Fruit fly (Drosophila melanogaster): ENCODE data around the gene Hsp23.

The Hsp23 gene

DNA sequence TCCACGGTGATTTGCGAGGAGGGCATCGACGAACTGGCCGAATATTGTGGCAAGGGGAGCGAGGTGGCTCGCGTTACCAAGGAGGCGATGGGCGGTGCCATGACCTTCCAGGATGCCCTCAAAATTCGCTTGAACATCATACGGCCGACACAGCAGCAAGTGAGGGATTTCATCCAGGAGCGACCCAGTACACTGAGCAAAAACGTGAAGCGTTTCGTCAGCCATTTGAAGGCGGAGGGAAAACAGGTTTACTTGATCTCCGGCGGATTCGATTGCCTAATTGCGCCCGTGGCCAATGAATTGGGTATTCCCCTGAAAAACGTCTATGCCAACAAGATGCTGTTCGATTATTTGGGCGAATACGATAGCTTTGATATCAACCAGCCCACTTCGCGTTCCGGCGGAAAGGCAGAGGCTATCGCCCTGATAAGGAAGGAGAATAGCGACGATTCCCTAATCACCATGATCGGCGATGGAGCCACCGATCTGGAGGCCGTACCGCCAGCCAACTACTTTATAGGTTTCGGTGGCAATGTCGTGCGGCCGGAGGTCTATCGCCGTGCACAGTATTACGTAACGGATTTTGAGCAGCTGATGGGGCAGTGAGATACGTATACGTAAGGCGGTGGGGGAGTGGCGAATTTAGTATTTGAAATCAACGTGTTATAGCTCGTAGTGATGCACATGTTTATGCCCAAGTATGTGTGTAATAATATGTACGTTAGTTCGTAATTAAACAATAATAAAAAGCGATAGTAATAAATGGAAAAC, 42.3 kb downstream of the Hsp23 start (continued):
- TF ChIP-seq Taf1 (GFP tag; IDR thresholded peaks at IDR 0.05) (no peak), ttk (GFP tag; IDR thresholded peaks at IDR 0.05) (no peak), CG15269 (tag; optimal IDR thresholded peaks at IDR 0.05) (no peak), z (GFP tag; IDR thresholded peaks at IDR 0.05) (0 out of 3 replicates have a peak, but pooled peaks have one; percentile 39), CG18262 (tag; optimal IDR thresholded peaks at IDR 0.05) (no peak), Max (GFP tag; optimal IDR thresholded peaks at IDR 0.05) (no peak), Gsc (GFP tag; IDR thresholded peaks at IDR 0.05) (no peak), CG15011 (GFP tag; optimal IDR thresholded peaks at IDR 0.05) (no peak), slbo (GFP tag; IDR thresholded peaks at IDR 0.05) (no peak), Bgb (GFP tag; IDR thresholded peaks at IDR 0.05; ENCODE audit: partially characterized antibody) (0 out of 2 replicates have a peak, but pooled peaks have one; percentile 20), CG13775 (GFP tag; optimal IDR thresholded peaks at IDR 0.05) (no peak), CG18764 (GFP tag; optimal IDR thresholded peaks at IDR 0.05) (no peak), psq (GFP tag; optimal IDR thresholded peaks at IDR 0.05) (no peak), mirr (GFP tag; optimal IDR thresholded peaks at IDR 0.05) (peak; percentile 37), sug (tag; optimal IDR thresholded peaks at IDR 0.05) (peak; percentile 79), ftz-f1 (GFP tag; optimal IDR thresholded peaks at IDR 0.05) (peak; percentile 38), prd (optimal IDR thresholded peaks at IDR 0.05) (no peak), prd (GFP tag; IDR thresholded peaks at IDR 0.05) (0 out of 3 replicates have a peak, but pooled peaks have one; percentile 19), CG4854 (GFP tag; optimal IDR thresholded peaks at IDR 0.05) (no peak), BEAF-32 (GFP tag; optimal IDR thresholded peaks at IDR 0.05) (peak; percentile 8)

DNA sequence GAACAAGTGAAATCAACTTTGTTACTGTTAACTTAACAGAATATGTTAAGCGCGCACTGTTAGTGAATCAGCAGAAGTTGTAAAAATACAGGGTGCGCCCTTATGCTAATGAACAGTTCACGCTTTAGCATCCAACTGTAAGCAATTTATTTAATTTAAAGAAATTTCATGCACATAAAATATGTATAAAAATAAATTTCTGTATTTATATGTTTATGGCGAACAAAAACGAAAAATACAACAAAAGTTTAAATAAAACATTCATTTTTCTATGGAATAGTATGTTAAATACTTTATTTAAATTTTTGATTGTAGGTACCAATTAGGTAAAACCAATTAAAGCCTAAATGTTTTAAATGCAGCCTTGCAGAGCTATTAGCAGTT, 42.8 kb downstream of the Hsp23 start:
- peak; percentile 6 for TF ChIP-seq nom (GFP tag; optimal IDR thresholded peaks at IDR 0.05)
- TF ChIP-seq CG30403 (GFP tag; optimal IDR thresholded peaks at IDR 0.05), result peak; percentile 28
- no peak for TF ChIP-seq gro (GFP tag; optimal IDR thresholded peaks at IDR 0.05)
- TF ChIP-seq gem (tag; optimal IDR thresholded peaks at IDR 0.05), result peak; percentile 65
- TF ChIP-seq cg (GFP tag; optimal IDR thresholded peaks at IDR 0.05), result no peak
- 0 out of 2 replicates have a peak, but pooled peaks have one; percentile 11 for TF ChIP-seq stc (GFP tag; IDR thresholded peaks at IDR 0.05)
- peak; percentile 54 for TF ChIP-seq CG31441 (GFP tag; IDR thresholded peaks at IDR 0.05)
- TF ChIP-seq CG18262 (tag; optimal IDR thresholded peaks at IDR 0.05), result peak; percentile 64
- peak; percentile 26 for TF ChIP-seq Hand (GFP tag; optimal IDR thresholded peaks at IDR 0.05)
- TF ChIP-seq CG10267 (tag; optimal IDR thresholded peaks at IDR 0.05), result peak; percentile 41
- TF ChIP-seq CG10366 (GFP tag; IDR thresholded peaks at IDR 0.05), result peak; percentile 80
- TF ChIP-seq CG12236 (GFP tag; optimal IDR thresholded peaks at IDR 0.05), result no peak
- 0 out of 2 replicates have a peak, but pooled peaks have one; percentile 19 for TF ChIP-seq CG9932 (GFP tag; IDR thresholded peaks at IDR 0.05)
- no peak for TF ChIP-seq CG3407 (GFP tag; optimal IDR thresholded peaks at IDR 0.05)
- no peak for TF ChIP-seq luna (GFP tag; optimal IDR thresholded peaks at IDR 0.05)
- TF ChIP-seq twi (tag; optimal IDR thresholded peaks at IDR 0.05), result no peak
- no peak for TF ChIP-seq ci (GFP tag; IDR thresholded peaks at IDR 0.05)
- no peak for TF ChIP-seq CG1832 (GFP tag; optimal IDR thresholded peaks at IDR 0.05)
- peak; percentile 27 for TF ChIP-seq CG3995 (GFP tag; optimal IDR thresholded peaks at IDR 0.05)
- TF ChIP-seq mirr (GFP tag; optimal IDR thresholded peaks at IDR 0.05), result no peak
- no peak for TF ChIP-seq CG4328 (GFP tag; optimal IDR thresholded peaks at IDR 0.05)
- no peak for TF ChIP-seq Adf1 (GFP tag; IDR thresholded peaks at IDR 0.05)
- peak; percentile 50 for TF ChIP-seq CG17829 (tag; optimal IDR thresholded peaks at IDR 0.05)
- TF ChIP-seq CG4424 (GFP tag; optimal IDR thresholded peaks at IDR 0.05), result peak; percentile 17
- no peak for TF ChIP-seq CG17802 (tag; optimal IDR thresholded peaks at IDR 0.05)
- TF ChIP-seq CG42726 (GFP tag; IDR thresholded peaks at IDR 0.05; ENCODE audit: partially characterized antibody), result no peak
- no peak for TF ChIP-seq CG15696 (tag; optimal IDR thresholded peaks at IDR 0.05)
- TF ChIP-seq schlank (tag; optimal IDR thresholded peaks at IDR 0.05), result no peak
- TF ChIP-seq Sry-δ (GFP tag; optimal IDR thresholded peaks at IDR 0.05), result no peak
- TF ChIP-seq CG7271 (tag; optimal IDR thresholded peaks at IDR 0.05), result no peak
- TF ChIP-seq ftz-f1 (GFP tag; optimal IDR thresholded peaks at IDR 0.05), result no peak
- peak; percentile 47; the same call in 2 of the 3 replicates for TF ChIP-seq CG17361 (GFP tag; IDR thresholded peaks at IDR 0.05)

Data from whole organism, embryonic.